2 worm cellular contexts compared by ENCODE assay signal in the genomic region with DNA sequence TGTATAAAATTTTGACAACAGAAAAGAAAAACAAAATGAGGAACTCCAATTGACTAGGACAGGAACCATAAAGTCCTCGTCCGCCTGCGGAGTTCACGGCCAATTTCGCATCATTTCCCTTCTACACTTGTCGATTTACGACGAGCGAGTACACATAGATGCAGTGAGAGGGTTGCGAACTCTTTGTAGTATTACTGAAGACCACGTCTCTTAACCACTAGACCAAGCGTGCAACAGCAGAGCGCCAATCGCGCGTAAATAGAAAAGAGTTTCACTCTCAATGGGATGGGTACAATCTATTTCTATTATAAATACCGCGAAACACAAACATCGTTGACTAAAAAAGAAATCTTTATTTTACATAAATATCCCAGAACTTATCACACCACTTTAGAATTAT.
A peak's percentile ranks its signal among the peaks of the same experiment; 100 is the strongest.
TF ChIP-seq lines count a peak whose summit lies in the region.

No protein-coding gene starts in this region.

TF ChIP-seq in whole organism, L1 larva, 84 proteins besides CTCF, POLR2A, EP300 and RAD21 (continued from another document):
- TF ChIP-seq pqm-1 (tag; optimal IDR thresholded peaks at IDR 0.05; lab: Kevin White, UChicago) (no peak), nhr-11 (tag; optimal IDR thresholded peaks at IDR 0.05; lab: Kevin White, UChicago) (no peak), ceh-8 (GFP tag; optimal IDR thresholded peaks at IDR 0.05; lab: Kevin White, UChicago) (no peak), xbp-1 (tag; optimal IDR thresholded peaks at IDR 0.05; lab: Kevin White, UChicago) (peak; percentile 85), nhr-85 (tag; lab: Kevin White, UChicago) (peak; percentile 81), ztf-11 (tag; optimal IDR thresholded peaks at IDR 0.05; lab: Kevin White, UChicago) (peak in 1 of 2 experiments; percentile 27), nhr-90 (tag; optimal IDR thresholded peaks at IDR 0.05; lab: Kevin White, UChicago; ENCODE audit: poor library complexity) (peak; percentile 87), zag-1 (tag; optimal IDR thresholded peaks at IDR 0.05; lab: Kevin White, UChicago) (no peak), elt-3 (tag; optimal IDR thresholded peaks at IDR 0.05; lab: Kevin White, UChicago) (peak in 2 of 6 experiments; percentile 52 to 55), hpl-2 (GFP tag; optimal IDR thresholded peaks at IDR 0.05; lab: Kevin White, UChicago) (peak; percentile 76), snpc-4 (tag; optimal IDR thresholded peaks at IDR 0.05; lab: Kevin White, UChicago) (peak; percentile 51), nhr-47 (tag; optimal IDR thresholded peaks at IDR 0.05; lab: Kevin White, UChicago) (peak; percentile 85), unc-86 (tag; optimal IDR thresholded peaks at IDR 0.05; lab: Kevin White, UChicago) (peak; percentile 25), nhr-237 (tag; optimal IDR thresholded peaks at IDR 0.05; lab: Kevin White, UChicago) (peak; percentile 56), mef-2 (tag; optimal IDR thresholded peaks at IDR 0.05; lab: Kevin White, UChicago) (no peak), sptf-1 (tag; optimal IDR thresholded peaks at IDR 0.05; lab: Kevin White, UChicago) (no peak), lir-3 (tag; optimal IDR thresholded peaks at IDR 0.05; lab: Kevin White, UChicago; ENCODE audit: poor library complexity) (peak; percentile 61), sox-4 (tag; optimal IDR thresholded peaks at IDR 0.05; lab: Kevin White, UChicago) (peak; percentile 50), fkh-8 (tag; optimal IDR thresholded peaks at IDR 0.05; lab: Kevin White, UChicago) (peak; percentile 59), ets-5 (GFP tag; IDR thresholded peaks at IDR 0.05; lab: Robert Waterston, UW) (no peak), dsc-1 (tag; optimal IDR thresholded peaks at IDR 0.05; lab: Kevin White, UChicago) (peak; percentile 83), ceh-63 (GFP tag; optimal IDR thresholded peaks at IDR 0.05; lab: Kevin White, UChicago) (peak; percentile 37), Y116A8C.19 (tag; optimal IDR thresholded peaks at IDR 0.05; lab: Kevin White, UChicago; ENCODE audit: borderline replicate concordance) (no peak), fos-1 (tag; optimal IDR thresholded peaks at IDR 0.05; lab: Kevin White, UChicago) (peak; percentile 44), vab-15 (tag; optimal IDR thresholded peaks at IDR 0.05; lab: Kevin White, UChicago) (peak; percentile 59), lsy-2 (tag; optimal IDR thresholded peaks at IDR 0.05; lab: Kevin White, UChicago) (peak; percentile 77 to 87), rnt-1 (tag; optimal IDR thresholded peaks at IDR 0.05; lab: Kevin White, UChicago) (peak; percentile 82)

TF ChIP-seq in whole organism, young adult, 124 proteins besides CTCF, POLR2A, EP300 and RAD21 (continued from another document):
- TF ChIP-seq F22D6.2 (tag; optimal IDR thresholded peaks at IDR 0.05; lab: Kevin White, UChicago) (no peak), F57C9.4 (tag; optimal IDR thresholded peaks at IDR 0.05; lab: Kevin White, UChicago) (no peak), ZK185.1 (tag; optimal IDR thresholded peaks at IDR 0.05; lab: Kevin White, UChicago; ENCODE audit: poor library complexity, severe bottlenecking) (peak; percentile 85), lin-35 (GFP tag; optimal IDR thresholded peaks at IDR 0.05; lab: Kevin White, UChicago) (peak in 1 of 3 experiments; percentile 61), Y79H2A.3 (GFP tag; conservative IDR thresholded peaks at IDR 0.05; lab: Robert Waterston, UW) (0 out of 2 replicates have a peak, but pooled peaks have one; percentile 54), rec-8 (tag; optimal IDR thresholded peaks at IDR 0.05; lab: Kevin White, UChicago) (peak; percentile 51 to 76), F37B4.10 (GFP tag; IDR thresholded peaks at IDR 0.05; lab: Robert Waterston, UW) (no peak), lag-1 (GFP tag; IDR thresholded peaks at IDR 0.05; lab: Robert Waterston, UW) (no peak), T07F8.4 (tag; optimal IDR thresholded peaks at IDR 0.05; lab: Kevin White, UChicago) (peak; percentile 76), tbx-9 (tag; optimal IDR thresholded peaks at IDR 0.05; lab: Kevin White, UChicago; ENCODE audit: borderline replicate concordance) (no peak), zim-3 (tag; optimal IDR thresholded peaks at IDR 0.05; lab: Kevin White, UChicago) (peak; percentile 75), hmg-1.2 (GFP tag; IDR thresholded peaks at IDR 0.05; lab: Robert Waterston, UW) (peak; percentile 63), ztf-22 (GFP tag; optimal IDR thresholded peaks at IDR 0.05; lab: Kevin White, UChicago) (no peak), madf-8 (GFP tag; conservative IDR thresholded peaks at IDR 0.05; lab: Robert Waterston, UW) (0 out of 2 replicates have a peak, but pooled peaks have one; percentile 25), hmg-20 (GFP tag; IDR thresholded peaks at IDR 0.05; lab: Robert Waterston, UW) (0 out of 2 replicates have a peak, but pooled peaks have one; percentile 37), tlf-1 (GFP tag; optimal IDR thresholded peaks at IDR 0.05; lab: Kevin White, UChicago) (peak; percentile 24), bed-1 (GFP tag; IDR thresholded peaks at IDR 0.05; lab: Robert Waterston, UW) (no peak), Y95B8A.8 (GFP tag; IDR thresholded peaks at IDR 0.05; lab: Robert Waterston, UW) (peak; percentile 80), die-1 (tag; optimal IDR thresholded peaks at IDR 0.05; lab: Kevin White, UChicago) (peak; percentile 90)
